Worm (Caenorhabditis elegans): ENCODE results near the gene H04D03.6.

ce11 chrIII:10486455-10486854 is 47.8 kb upstream of the H04D03.6 start:
- TF ChIP-seq efl-3 (GFP tag; optimal IDR thresholded peaks at IDR 0.05) (no peak), tlp-1 (tag; optimal IDR thresholded peaks at IDR 0.05) (no peak), C04F5.9 (tag; optimal IDR thresholded peaks at IDR 0.05) (no peak), lin-39 (tag; optimal IDR thresholded peaks at IDR 0.05) (no peak), unc-86 (tag; optimal IDR thresholded peaks at IDR 0.05) (no peak), lsy-2 (tag; optimal IDR thresholded peaks at IDR 0.05) (no peak), mef-2 (tag; optimal IDR thresholded peaks at IDR 0.05) (no peak), lin-35 (GFP tag; optimal IDR thresholded peaks at IDR 0.05) (no peak), lin-13 (GFP tag; optimal IDR thresholded peaks at IDR 0.05) (no peak), hlh-4 (tag; optimal IDR thresholded peaks at IDR 0.05) (no peak), mdl-1 (tag; optimal IDR thresholded peaks at IDR 0.05) (no peak), skn-1 (tag; optimal IDR thresholded peaks at IDR 0.05) (no peak), fkh-10 (GFP tag; optimal IDR thresholded peaks at IDR 0.05) (no peak), nhr-77 (tag; optimal IDR thresholded peaks at IDR 0.05) (no peak)

Measured in whole organism, L1 larva.